Worm (Caenorhabditis elegans): ENCODE results near the gene nhr-232.

- TF ChIP-seq flt-1 (GFP tag; IDR thresholded peaks at IDR 0.05) (no peak), cog-1 (tag; optimal IDR thresholded peaks at IDR 0.05) (no peak)
These were observed 20.1 kb downstream of the nhr-232 start for ce11 chrV:10276038-10276437.

All from whole organism, midembryonic.